Worm (Caenorhabditis elegans): Measurements from ENCODE around the gene srh-245.

ce11 chrV:624922-625321 lies 30.8 kb downstream of the srh-245 start, which contains the start of gene srt-17:
- no peak for TF ChIP-seq ama-1 (optimal IDR thresholded peaks at IDR 0.05)
- TF ChIP-seq unc-62 (GFP tag; optimal IDR thresholded peaks at IDR 0.05): no peak
- TF ChIP-seq nhr-23 (tag; optimal IDR thresholded peaks at IDR 0.05): no peak
- no peak for TF ChIP-seq R02D3.7 (tag; optimal IDR thresholded peaks at IDR 0.05)
- TF ChIP-seq zag-1 (tag; optimal IDR thresholded peaks at IDR 0.05): no peak
- no peak for TF ChIP-seq pqm-1 (tag; optimal IDR thresholded peaks at IDR 0.05)
- TF ChIP-seq unc-39 (tag; optimal IDR thresholded peaks at IDR 0.05): no peak
- no peak for TF ChIP-seq lin-15B (tag; optimal IDR thresholded peaks at IDR 0.05)
- no peak for TF ChIP-seq nhr-67 (tag; optimal IDR thresholded peaks at IDR 0.05)
- TF ChIP-seq nhr-11 (tag; optimal IDR thresholded peaks at IDR 0.05): no peak
- no peak for TF ChIP-seq tbx-2 (tag; optimal IDR thresholded peaks at IDR 0.05)
- TF ChIP-seq ztf-4 (tag; optimal IDR thresholded peaks at IDR 0.05): no peak

Data from whole organism, L3 larva.